Fruit fly (Drosophila melanogaster) whole organism, embryonic: ENCODE measurements around the gene Vm26Ab.

ENCODE experiments used
- CG10431 ChIP-seq: fragments of 200-800 bp; sonication (Bioruptor generic); optimal IDR thresholded peaks from 3 replicates; lab custom pipeline; 2018; ENCODE audit warnings: missing biosample characterization, mild to moderate bottlenecking, missing genetic modification characterization
- CG11398 ChIP-seq: fragments of 200-800 bp; sonication (Bioruptor generic); optimal IDR thresholded peaks from 2 replicates; lab custom pipeline; 2016; ENCODE audit warnings: missing biosample characterization, missing genetic modification characterization
- CG12391 ChIP-seq: fragments of 200-800 bp; sonication (Bioruptor generic); optimal IDR thresholded peaks from 3 replicates; lab custom pipeline; 2018; ENCODE audit warnings: missing biosample characterization, mild to moderate bottlenecking, missing genetic modification characterization, moderate library complexity
- CG12659 ChIP-seq: fragments of 200-800 bp; sonication (Bioruptor generic); optimal IDR thresholded peaks from 3 replicates; lab custom pipeline; 2017; ENCODE audit warnings: mild to moderate bottlenecking, missing biosample characterization, missing genetic modification reagents, missing genetic modification characterization
- CG14710 ChIP-seq: fragments of 200-800 bp; sonication (Bioruptor generic); optimal IDR thresholded peaks from 3 replicates; lab custom pipeline; 2019; ENCODE audit warnings: missing biosample characterization, mild to moderate bottlenecking, missing genetic modification characterization, moderate library complexity
- CG15601 ChIP-seq: fragments of 200-800 bp; sonication (Bioruptor generic); optimal IDR thresholded peaks from 3 replicates; lab custom pipeline; 2019; ENCODE audit warnings: missing biosample characterization, mild to moderate bottlenecking, missing genetic modification characterization, moderate library complexity
- CG17359 ChIP-seq: fragments of 200-800 bp; sonication (Bioruptor generic); optimal IDR thresholded peaks from 3 replicates; lab custom pipeline; 2018; ENCODE audit warnings: missing biosample characterization, mild to moderate bottlenecking, missing genetic modification characterization, moderate library complexity
- CG18011 ChIP-seq: fragments of 200-800 bp; sonication (Bioruptor generic); optimal IDR thresholded peaks from 2 replicates; lab custom pipeline; 2017; ENCODE audit warnings: missing biosample characterization, missing genetic modification characterization, mild to moderate bottlenecking, moderate library complexity, missing genotype
- CG1832 ChIP-seq: fragments of 200-800 bp; sonication (Bioruptor generic); optimal IDR thresholded peaks from 2 replicates; lab custom pipeline; 2017; ENCODE audit warnings: missing biosample characterization, mild to moderate bottlenecking, missing genetic modification characterization, inconsistent platforms
- CG18599 ChIP-seq: fragments of 200-800 bp; sonication (Bioruptor generic); optimal IDR thresholded peaks from 3 replicates; lab custom pipeline; 2017; ENCODE audit warnings: missing biosample characterization, missing genetic modification characterization, mild to moderate bottlenecking, moderate library complexity, missing genetic modification reagents
- CG2116 ChIP-seq: fragments of 200-800 bp; sonication (Bioruptor generic); optimal IDR thresholded peaks from 3 replicates; lab custom pipeline; 2018; ENCODE audit warnings: missing biosample characterization, mild to moderate bottlenecking, missing genetic modification characterization
- CG34376 ChIP-seq: fragments of 200-800 bp; sonication (Bioruptor generic); optimal IDR thresholded peaks from 2 replicates; lab custom pipeline; 2018; ENCODE audit warnings: missing biosample characterization, mild to moderate bottlenecking, missing genetic modification characterization
- CG7987 ChIP-seq: fragments of 200-800 bp; sonication (Bioruptor generic); optimal IDR thresholded peaks from 2 replicates; lab custom pipeline; 2018; ENCODE audit warnings: missing biosample characterization, mild to moderate bottlenecking, missing genetic modification characterization, moderate library complexity
- CG8359 ChIP-seq: fragments of 200-800 bp; sonication (Bioruptor generic); optimal IDR thresholded peaks from 2 replicates; lab custom pipeline; 2017; ENCODE audit warnings: missing biosample characterization, mild to moderate bottlenecking, missing genetic modification characterization, borderline replicate concordance
- CG9797 ChIP-seq: fragments of 200-800 bp; sonication (Bioruptor generic); optimal IDR thresholded peaks from 3 replicates; lab custom pipeline; 2018; ENCODE audit warnings: missing biosample characterization, mild to moderate bottlenecking, missing genetic modification characterization
- CG9817 ChIP-seq: fragments of 200-800 bp; sonication (Bioruptor generic); optimal IDR thresholded peaks from 2 replicates; lab custom pipeline; 2018; ENCODE audit warnings: missing biosample characterization, mild to moderate bottlenecking, missing genetic modification characterization, moderate library complexity
- Ets65A ChIP-seq: fragments of 200-800 bp; sonication (Bioruptor generic); peaks from one replicate; lab custom pipeline; 2016; ENCODE audit warnings: missing biosample characterization, missing genetic modification characterization
- Fer1 ChIP-seq: fragments of 200-800 bp; sonication (Bioruptor generic); optimal IDR thresholded peaks from 2 replicates; lab custom pipeline; 2017; ENCODE audit warnings: missing biosample characterization, mild to moderate bottlenecking, missing genetic modification characterization
- Fer3 ChIP-seq: fragments of 200-800 bp; sonication (Bioruptor generic); optimal IDR thresholded peaks from 2 replicates; lab custom pipeline; 2018; ENCODE audit warnings: missing biosample characterization, mild to moderate bottlenecking, missing genetic modification characterization, moderate library complexity
- HmgD ChIP-seq: fragments of 200-800 bp; sonication (Bioruptor generic); optimal IDR thresholded peaks from 3 replicates; lab custom pipeline; 2016; ENCODE audit warnings: missing biosample characterization, missing genetic modification characterization
- MESR4 ChIP-seq: fragments of 200-800 bp; sonication (Bioruptor generic); optimal IDR thresholded peaks from 2 replicates; lab custom pipeline; 2018; ENCODE audit warnings: missing biosample characterization, mild to moderate bottlenecking, missing genetic modification characterization, moderate library complexity
- Meics ChIP-seq: fragments of 200-800 bp; sonication (Bioruptor generic); optimal IDR thresholded peaks from 2 replicates; lab custom pipeline; 2017; ENCODE audit warnings: missing biosample characterization, mild to moderate bottlenecking, missing genetic modification characterization
- Mes4 ChIP-seq: fragments of 200-800 bp; sonication (Bioruptor generic); optimal IDR thresholded peaks from 2 replicates; lab custom pipeline; 2016; ENCODE audit warnings: missing biosample characterization, missing genetic modification characterization
- Mrtf ChIP-seq: fragments of 200-800 bp; sonication (Bioruptor generic); IDR thresholded peaks from 3 replicates; pipeline ENCODE4 v1.3.6; 2022; ENCODE audit warnings: missing biosample characterization, missing genetic modification characterization
- NfI ChIP-seq: fragments of 200-800 bp; sonication (Bioruptor generic); optimal IDR thresholded peaks from 3 replicates; lab custom pipeline; 2018; ENCODE audit warnings: missing biosample characterization, mild to moderate bottlenecking, missing genetic modification characterization, moderate library complexity
- PHDP ChIP-seq: fragments of 200-800 bp; sonication (Bioruptor generic); optimal IDR thresholded peaks from 3 replicates; lab custom pipeline; 2018; ENCODE audit warnings: missing biosample characterization, mild to moderate bottlenecking, missing genetic modification characterization, moderate library complexity
- Pdp1 ChIP-seq, 2 experiments: fragments of 200-800 bp; sonication (Bioruptor generic); optimal IDR thresholded peaks; 3 replicates each; lab custom pipeline; 2016; ENCODE audit warnings: missing biosample characterization in 2 of 2, missing genetic modification characterization in 2 of 2, mild to moderate bottlenecking in 1 of 2, moderate library complexity in 1 of 2
- Poxn ChIP-seq: fragments of 200-800 bp; sonication (Bioruptor generic); IDR thresholded peaks from 2 replicates; pipeline ENCODE4 v1.3.6; 2022; ENCODE audit warnings: missing biosample characterization, missing genetic modification characterization
- Sin3A ChIP-seq: fragments of >200 bp; optimal IDR thresholded peaks from 2 replicates; lab custom pipeline; 2018
- Stat92E ChIP-seq, 3 experiments: fragments of >200 bp in 2 of 3; fragments of 200-800 bp in 1 of 3; sonication (Bioruptor generic) in 1 of 3; optimal IDR thresholded peaks; 2 replicates each; lab custom pipeline; 2017 to 2019; ENCODE audit warnings: missing biosample characterization in 3 of 3, missing genetic modification characterization in 3 of 3, mild to moderate bottlenecking in 1 of 3, moderate library complexity in 1 of 3
- Vsx1 ChIP-seq: fragments of 200-800 bp; sonication (Bioruptor generic); optimal IDR thresholded peaks from 2 replicates; lab custom pipeline; 2017; ENCODE audit warnings: missing biosample characterization, mild to moderate bottlenecking, missing genetic modification characterization, missing genetic modification reagents
- YL-1 ChIP-seq: fragments of 200-800 bp; sonication (Bioruptor generic); optimal IDR thresholded peaks from 3 replicates; lab custom pipeline; 2017; ENCODE audit warnings: missing biosample characterization, mild to moderate bottlenecking, missing genetic modification characterization
- abd-A ChIP-seq: fragments of 200-800 bp; sonication (Bioruptor generic); optimal IDR thresholded peaks from 3 replicates; lab custom pipeline; 2019; ENCODE audit warnings: missing biosample characterization, mild to moderate bottlenecking, missing genetic modification characterization, moderate library complexity
- amos ChIP-seq: fragments of 200-800 bp; sonication (Bioruptor generic); IDR thresholded peaks from 2 replicates; pipeline ENCODE4 v1.3.6; 2022; ENCODE audit warnings: missing biosample characterization, missing genetic modification characterization; ENCODE audit not compliant: partially characterized antibody
- ase ChIP-seq: fragments of 200-800 bp; sonication (Bioruptor generic); IDR thresholded peaks from 3 replicates; pipeline ENCODE4 v1.3.6; 2022; ENCODE audit warnings: missing biosample characterization, missing genetic modification characterization
- bsh ChIP-seq, 2 experiments: fragments of 200-800 bp; sonication (Bioruptor generic); optimal IDR thresholded peaks; 2 replicates each; lab custom pipeline; 2017 to 2018; ENCODE audit warnings: mild to moderate bottlenecking in 2 of 2, missing biosample characterization in 2 of 2, missing genetic modification characterization in 2 of 2, moderate library complexity in 1 of 2
- cwo ChIP-seq: fragments of 200-800 bp; sonication (Bioruptor generic); optimal IDR thresholded peaks from 3 replicates; lab custom pipeline; 2017; ENCODE audit warnings: missing biosample characterization, missing genetic modification characterization, mild to moderate bottlenecking, moderate library complexity, missing genetic modification reagents
- her ChIP-seq: fragments of 200-800 bp; sonication (Bioruptor generic); optimal IDR thresholded peaks from 2 replicates; lab custom pipeline; 2016; ENCODE audit warnings: missing biosample characterization, missing genetic modification characterization
- inv ChIP-seq: fragments of 200-800 bp; sonication (Bioruptor generic); IDR thresholded peaks from 2 replicates; pipeline ENCODE4 v1.3.6; 2022; ENCODE audit warnings: missing biosample characterization, missing genetic modification characterization; ENCODE audit not compliant: partially characterized antibody
- lab ChIP-seq: fragments of 200-800 bp; sonication (Bioruptor generic); optimal IDR thresholded peaks from 3 replicates; lab custom pipeline; 2017; ENCODE audit warnings: missing biosample characterization, missing genetic modification characterization, mild to moderate bottlenecking, moderate library complexity, missing genetic modification reagents
- nom ChIP-seq: fragments of 200-800 bp; sonication (Bioruptor generic); optimal IDR thresholded peaks from 2 replicates; lab custom pipeline; 2017; ENCODE audit warnings: missing biosample characterization, missing genetic modification characterization, mild to moderate bottlenecking, moderate library complexity, missing genetic modification reagents
- oc ChIP-seq: fragments of 200-800 bp; sonication (Bioruptor generic); optimal IDR thresholded peaks from 2 replicates; lab custom pipeline; 2018; ENCODE audit warnings: missing biosample characterization, mild to moderate bottlenecking, missing genetic modification characterization, moderate library complexity
- onecut ChIP-seq: fragments of 200-800 bp; sonication (Bioruptor generic); IDR thresholded peaks from 2 replicates; pipeline ENCODE4 v1.3.6; 2022; ENCODE audit warnings: missing biosample characterization, missing genetic modification characterization
- sd ChIP-seq: fragments of 200-800 bp; sonication (Bioruptor generic); optimal IDR thresholded peaks from 3 replicates; lab custom pipeline; 2018; ENCODE audit warnings: missing biosample characterization, mild to moderate bottlenecking, missing genetic modification characterization, moderate library complexity
- sqz ChIP-seq: fragments of 200-800 bp; sonication (Bioruptor generic); optimal IDR thresholded peaks from 3 replicates; lab custom pipeline; 2018; ENCODE audit warnings: missing biosample characterization, mild to moderate bottlenecking, missing genetic modification characterization
- wek ChIP-seq: fragments of 200-800 bp; sonication (Bioruptor generic); optimal IDR thresholded peaks from 3 replicates; lab custom pipeline; 2018; ENCODE audit warnings: missing biosample characterization, mild to moderate bottlenecking, missing genetic modification characterization, moderate library complexity

The Vm26Ab gene

DNA sequence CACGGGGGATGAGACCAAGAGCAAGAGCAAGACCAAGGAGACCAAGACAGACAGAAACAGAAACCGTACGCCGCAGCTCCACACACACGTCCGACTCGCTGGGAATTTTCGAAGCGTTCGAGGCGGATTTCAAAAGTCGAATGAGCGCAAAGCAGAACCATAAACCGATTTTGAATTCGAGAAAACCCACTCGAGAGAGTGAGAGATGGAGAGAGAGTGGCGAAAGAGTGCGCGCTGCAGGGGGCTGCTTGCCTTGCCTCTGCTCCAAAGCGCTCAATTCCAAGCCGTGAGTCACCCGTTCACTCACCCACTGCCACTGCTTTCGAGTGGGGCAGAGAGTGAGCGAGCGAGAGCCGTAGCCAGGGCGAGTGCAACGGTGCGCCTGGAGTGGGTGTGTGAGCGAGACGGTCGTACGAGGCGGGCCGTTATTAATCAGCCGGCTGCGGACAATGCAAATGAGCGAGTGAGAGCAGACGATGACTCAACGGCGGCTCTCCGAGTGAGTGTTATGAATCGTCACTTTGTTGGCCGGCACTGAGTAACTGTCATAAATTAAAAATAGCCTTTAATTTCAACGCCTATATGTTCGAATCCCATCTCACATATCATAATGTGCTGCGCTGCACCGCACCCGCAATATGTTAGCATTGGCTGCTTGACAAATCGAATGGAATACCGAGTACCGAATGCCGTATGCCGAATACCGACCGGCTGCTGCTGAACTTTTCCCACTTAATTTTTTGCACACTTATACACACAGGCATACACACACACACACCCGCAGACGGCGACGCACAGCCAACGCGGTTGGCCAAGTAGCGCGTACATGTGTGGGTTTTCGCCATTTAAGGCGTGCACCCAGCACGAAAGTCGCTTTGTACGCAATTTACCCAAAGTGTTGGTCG lies 23.4 kb downstream of the Vm26Ab start (continued):
- TF ChIP-seq CG15601 (tag; lab: Kevin White, UChicago) (peak; percentile 40), Meics (peak; percentile 23), inv (no peak), CG18011 (GFP tag; lab: Kevin White, UChicago) (peak; percentile 13), CG12391 (tag; lab: Kevin White, UChicago) (peak; percentile 8), amos (GFP tag; lab: Robert Waterston, UW) (no peak), CG2116 (no peak), Ets65A (GFP tag; lab: Kevin White, UChicago) (no peak), CG34376 (GFP tag; lab: Kevin White, UChicago) (peak; percentile 75), CG10431 (GFP tag; lab: Kevin White, UChicago) (peak; percentile 35), CG8359 (GFP tag; lab: Kevin White, UChicago) (peak; percentile 12), Sin3A (lab: Kevin White, UChicago) (peak; percentile 3), abd-A (tag; lab: Kevin White, UChicago) (peak; percentile 75), oc (tag; lab: Kevin White, UChicago) (peak; percentile 16), Poxn (GFP tag; lab: Robert Waterston, UW) (no peak), YL-1 (GFP tag; lab: Kevin White, UChicago) (peak; percentile 23), CG17359 (peak; percentile 44), her (GFP tag; lab: Kevin White, UChicago) (peak; percentile 65), Stat92E (GFP tag; optimal IDR thresholded peaks at IDR 0.05; lab: Kevin White, UChicago) (peak in 1 of 3 experiments; percentile 79), Pdp1 (GFP tag; optimal IDR thresholded peaks at IDR 0.05; lab: Kevin White, UChicago) (peak in 1 of 2 experiments; percentile 19), sd (tag; lab: Kevin White, UChicago) (peak; percentile 41), PHDP (peak; percentile 22), HmgD (GFP tag; lab: Kevin White, UChicago) (no peak), ase (GFP tag; lab: Robert Waterston, UW) (no peak), Mes4 (GFP tag; lab: Kevin White, UChicago) (peak; percentile 10), CG7987 (GFP tag; lab: Kevin White, UChicago) (peak; percentile 42), CG11398 (GFP tag; lab: Kevin White, UChicago) (peak; percentile 53), NfI (GFP tag; lab: Kevin White, UChicago) (peak; percentile 4), bsh (GFP tag; optimal IDR thresholded peaks at IDR 0.05; lab: Kevin White, UChicago) (peak; percentile 16 to 27), lab (GFP tag; lab: Kevin White, UChicago) (peak; percentile 73), cwo (GFP tag; lab: Kevin White, UChicago) (peak; percentile 33), CG1832 (GFP tag; lab: Kevin White, UChicago) (peak; percentile 92), Mrtf (no peak), onecut (GFP tag; lab: Robert Waterston, UW) (peak; percentile 8; the same call in 1 of the 2 replicates), Vsx1 (no peak)
- TF ChIP-seq, all 482 proteins: peak for 118

DNA sequence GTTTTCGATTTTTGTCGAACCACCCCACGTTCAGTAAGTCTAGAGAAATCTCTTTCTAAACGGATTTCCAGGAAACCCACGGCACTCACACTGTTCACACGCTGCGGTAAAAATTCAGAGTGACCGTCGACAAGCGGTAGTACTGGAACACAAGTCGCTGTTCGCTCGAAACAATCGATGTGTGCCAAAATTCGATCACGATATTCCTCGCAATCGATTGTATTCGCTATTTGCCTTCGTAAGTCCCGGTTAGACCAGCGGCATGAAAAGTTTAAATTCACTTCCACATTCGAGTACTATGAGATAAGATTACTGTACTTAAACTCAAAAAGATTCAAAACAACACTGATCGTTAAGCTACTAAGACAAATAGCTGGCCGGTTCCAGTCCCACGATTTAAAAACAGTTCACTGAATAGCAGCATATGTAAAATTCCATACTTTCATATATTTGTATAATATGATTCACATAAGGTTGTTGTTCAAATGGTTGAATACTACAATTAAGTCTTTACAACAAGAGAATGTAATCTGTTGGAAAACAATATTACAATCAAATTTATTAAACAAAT lies 24.1 kb downstream of the Vm26Ab start, which contains the start of gene chic:
Gene chic, minus strand, starts transcription at position 157 of the 571 bp plus-strand sequence.
- TF ChIP-seq wek = peak; percentile 3
- TF ChIP-seq CG9797 (GFP tag; lab: Kevin White, UChicago) = peak; percentile 66
- TF ChIP-seq CG12659 = peak; percentile 14
- TF ChIP-seq MESR4 (GFP tag; lab: Kevin White, UChicago) = peak; percentile 58
- peak; percentile 9 for TF ChIP-seq CG9817 (tag; lab: Kevin White, UChicago)
- peak; percentile 22 for TF ChIP-seq Fer1
- TF ChIP-seq bsh (GFP tag; optimal IDR thresholded peaks at IDR 0.05; lab: Kevin White, UChicago) = peak in 1 of 2 experiments; percentile 19
- peak; percentile 50 for TF ChIP-seq nom (GFP tag; lab: Kevin White, UChicago)
- no peak for TF ChIP-seq sqz
- TF ChIP-seq CG18599 (GFP tag; lab: Kevin White, UChicago) = peak; percentile 16
- peak; percentile 27 for TF ChIP-seq Fer3 (tag; lab: Kevin White, UChicago)
- no peak for TF ChIP-seq CG14710 (tag; lab: Kevin White, UChicago)
